Worm (Caenorhabditis elegans): Measurements from ENCODE around the gene scrm-8.

The scrm-8 gene

DNA sequence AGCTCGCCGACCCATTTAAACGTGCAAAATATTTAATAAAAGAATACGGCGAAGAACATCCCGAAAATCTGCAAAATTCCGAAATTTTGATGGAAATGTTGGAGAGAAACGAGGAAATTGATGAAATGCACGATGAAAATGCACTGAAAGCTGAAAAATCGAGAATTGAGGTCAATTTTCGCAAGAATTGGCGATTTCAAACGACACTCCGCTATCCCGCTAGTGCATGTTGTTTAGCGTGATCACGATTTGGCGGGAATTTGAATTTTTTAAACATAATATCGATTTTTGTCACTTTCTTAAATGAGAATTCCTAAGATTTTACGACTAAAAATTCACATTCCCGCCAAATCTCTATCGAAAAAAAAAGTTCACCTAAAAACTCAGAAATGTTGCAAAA is 13.1 kb downstream of the scrm-8 start:
- no peak for TF ChIP-seq nhr-80 (tag; optimal IDR thresholded peaks at IDR 0.05)
- TF ChIP-seq attf-3 (GFP tag; conservative IDR thresholded peaks at IDR 0.05) = peak; percentile 28; the same call in 1 of the 2 replicates

DNA sequence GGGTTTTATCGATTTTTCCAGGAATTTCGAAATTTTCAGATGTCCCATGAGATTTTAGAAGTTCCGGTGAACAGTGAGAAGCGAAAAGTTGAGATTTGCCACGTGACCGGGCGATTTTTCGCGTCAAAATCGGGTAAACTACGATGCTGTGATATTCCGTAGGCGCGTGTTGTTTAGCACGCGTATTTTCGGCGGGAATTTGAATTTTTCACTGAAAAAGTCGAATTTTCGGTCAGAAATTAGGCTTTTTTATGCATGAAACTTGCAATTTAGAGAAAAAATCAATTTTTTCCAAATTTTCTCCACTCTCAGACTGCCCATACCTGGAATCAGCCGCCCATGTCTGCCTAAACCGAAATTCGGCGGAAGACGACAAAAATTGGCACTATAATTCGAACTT is 13.9 kb downstream of the scrm-8 start, which contains the start of gene tsen-34:
Gene tsen-34, plus strand, starts transcription at position 34 of the 400 bp plus-strand sequence.
- TF ChIP-seq ceh-100 (GFP tag; IDR thresholded peaks at IDR 0.05) (no peak), snpc-3.4 (tag; optimal IDR thresholded peaks at IDR 0.05) (no peak), B0336.3 (GFP tag; IDR thresholded peaks at IDR 0.05) (0 out of 2 replicates have a peak, but pooled peaks have one; percentile 19), ceh-79 (tag; optimal IDR thresholded peaks at IDR 0.05) (no peak), B0035.1 (tag; optimal IDR thresholded peaks at IDR 0.05) (no peak), mel-28 (tag; optimal IDR thresholded peaks at IDR 0.05; ENCODE audit: borderline replicate concordance) (no peak), Y95B8A.8 (GFP tag; IDR thresholded peaks at IDR 0.05) (no peak), C06A6.2 (GFP tag; conservative IDR thresholded peaks at IDR 0.05) (no peak), F33H1.4 (GFP tag; IDR thresholded peaks at IDR 0.05) (no peak), F57C9.4 (tag; optimal IDR thresholded peaks at IDR 0.05) (no peak), mcd-1 (GFP tag; IDR thresholded peaks at IDR 0.05) (0 out of 2 replicates have a peak, but pooled peaks have one; percentile 6), somi-1 (GFP tag; optimal IDR thresholded peaks at IDR 0.05) (no peak), lsl-1 (GFP tag; optimal IDR thresholded peaks at IDR 0.05) (no peak), repo-1 (tag; optimal IDR thresholded peaks at IDR 0.05) (no peak), F57A8.1 (GFP tag; optimal IDR thresholded peaks at IDR 0.05) (no peak), lin-26 (GFP tag; IDR thresholded peaks at IDR 0.05) (0 out of 2 replicates have a peak, but pooled peaks have one; percentile 16), ceh-40 (GFP tag; IDR thresholded peaks at IDR 0.05) (no peak)

DNA sequence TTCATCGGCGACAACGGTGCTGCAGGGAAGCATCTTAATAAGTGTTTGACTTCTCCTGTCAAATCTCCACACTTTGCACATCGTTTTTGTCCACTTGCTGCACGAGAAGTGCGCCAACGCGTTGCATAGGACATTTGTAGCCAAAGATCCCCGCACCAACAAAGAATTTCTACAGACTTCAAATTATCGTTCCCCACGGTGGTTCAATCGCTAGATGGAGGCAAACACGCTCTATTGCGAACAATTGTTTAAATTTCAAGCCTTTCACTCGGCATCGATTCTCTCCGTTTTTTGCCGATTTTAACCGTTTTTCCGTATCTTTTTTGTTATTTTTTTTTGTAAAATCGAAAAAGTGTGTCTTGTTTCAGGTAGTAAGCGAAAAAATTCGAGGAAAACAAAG is 15.5 kb downstream of the scrm-8 start:
- peak; percentile 71 for TF ChIP-seq mcd-1 (GFP tag; IDR thresholded peaks at IDR 0.05)
- TF ChIP-seq hmg-1.2 (GFP tag; IDR thresholded peaks at IDR 0.05) = peak; percentile 52; the same call in 1 of the 2 replicates
- 0 out of 2 replicates have a peak, but pooled peaks have one; percentile 12 for TF ChIP-seq attf-3 (GFP tag; conservative IDR thresholded peaks at IDR 0.05)

DNA sequence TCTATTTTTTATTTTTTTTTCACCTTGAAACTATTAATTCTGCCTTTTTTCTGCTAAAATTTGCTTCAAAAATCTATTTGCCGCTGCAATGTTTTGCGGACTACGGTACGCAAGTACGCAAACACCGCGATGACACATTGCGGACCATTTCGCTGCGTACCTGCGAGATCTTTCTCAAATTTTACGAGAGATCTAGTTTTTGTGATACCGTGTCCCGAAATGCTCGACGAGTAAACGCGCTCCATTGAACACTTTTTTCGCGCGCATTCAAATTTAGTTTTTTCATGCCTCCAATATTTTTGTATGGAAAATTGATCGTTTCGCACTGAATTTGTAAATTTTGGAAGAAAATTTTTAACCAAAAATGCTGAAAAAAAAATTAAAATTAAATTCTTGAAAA is 20.3 kb downstream of the scrm-8 start:
- peak; percentile 72 for TF ChIP-seq hmg-20 (GFP tag; IDR thresholded peaks at IDR 0.05)
- peak; percentile 93 for TF ChIP-seq Y53G8AR.9 (GFP tag; conservative IDR thresholded peaks at IDR 0.05)
- TF ChIP-seq lin-26 (GFP tag; IDR thresholded peaks at IDR 0.05) = peak; percentile 74; the same call in 1 of the 2 replicates
- peak; percentile 80 for TF ChIP-seq ztf-6 (GFP tag; IDR thresholded peaks at IDR 0.05)
- peak; percentile 89 for TF ChIP-seq Y95B8A.8 (GFP tag; IDR thresholded peaks at IDR 0.05)
- TF ChIP-seq lin-54 (GFP tag; optimal IDR thresholded peaks at IDR 0.05) = peak; percentile 72
- TF ChIP-seq dox-1 (GFP tag; IDR thresholded peaks at IDR 0.05) = peak; percentile 97
- peak; percentile 43; the same call in 1 of the 2 replicates for TF ChIP-seq lir-1 (GFP tag; conservative IDR thresholded peaks at IDR 0.05)
- TF ChIP-seq F33H1.4 (GFP tag; IDR thresholded peaks at IDR 0.05) = peak; percentile 81
- 0 out of 2 replicates have a peak, but pooled peaks have one; percentile 51 for TF ChIP-seq Y56A3A.18 (GFP tag; IDR thresholded peaks at IDR 0.05)
- 0 out of 2 replicates have a peak, but pooled peaks have one; percentile 25 for TF ChIP-seq ceh-40 (GFP tag; IDR thresholded peaks at IDR 0.05)
- TF ChIP-seq mcd-1 (GFP tag; IDR thresholded peaks at IDR 0.05) = peak; percentile 100
- 0 out of 2 replicates have a peak, but pooled peaks have one; percentile 68 for TF ChIP-seq F37B4.10 (GFP tag; IDR thresholded peaks at IDR 0.05)
- peak; percentile 75; the same call in 1 of the 2 replicates for TF ChIP-seq Y79H2A.3 (GFP tag; conservative IDR thresholded peaks at IDR 0.05)
- peak; percentile 98 for TF ChIP-seq nfyb-1 (GFP tag; IDR thresholded peaks at IDR 0.05)
- TF ChIP-seq ceh-91 (GFP tag; IDR thresholded peaks at IDR 0.05) = peak; percentile 63; the same call in 1 of the 2 replicates
- peak; percentile 81 for TF ChIP-seq attf-3 (GFP tag; conservative IDR thresholded peaks at IDR 0.05)
- peak; percentile 21; the same call in 1 of the 2 replicates for TF ChIP-seq D2030.7 (GFP tag; IDR thresholded peaks at IDR 0.05)
- TF ChIP-seq let-526 (GFP tag; IDR thresholded peaks at IDR 0.05) = peak; percentile 81
- peak; percentile 12 for TF ChIP-seq attf-5 (GFP tag; optimal IDR thresholded peaks at IDR 0.05)
- TF ChIP-seq pbrm-1 (GFP tag; IDR thresholded peaks at IDR 0.05) = peak; percentile 93
- TF ChIP-seq madf-6 (GFP tag; IDR thresholded peaks at IDR 0.05) = peak; percentile 49
- TF ChIP-seq hsf-1 (GFP tag; IDR thresholded peaks at IDR 0.05) = peak; percentile 42; the same call in 1 of the 2 replicates
- TF ChIP-seq Y67H2A.10 (GFP tag; conservative IDR thresholded peaks at IDR 0.05) = 0 out of 2 replicates have a peak, but pooled peaks have one; percentile 44
- peak; percentile 96 for TF ChIP-seq hmg-1.2 (GFP tag; IDR thresholded peaks at IDR 0.05)
- TF ChIP-seq bed-2 (GFP tag; IDR thresholded peaks at IDR 0.05) = peak; percentile 83
- peak; percentile 75; the same call in 1 of the 2 replicates for TF ChIP-seq sea-2 (GFP tag; IDR thresholded peaks at IDR 0.05)
- TF ChIP-seq lin-40 (tag; optimal IDR thresholded peaks at IDR 0.05) = peak; percentile 23

Data from whole organism, young adult.